Worm (Caenorhabditis elegans): ENCODE measurements around the gene ufm-1.

Gene ufm-1

DNA sequence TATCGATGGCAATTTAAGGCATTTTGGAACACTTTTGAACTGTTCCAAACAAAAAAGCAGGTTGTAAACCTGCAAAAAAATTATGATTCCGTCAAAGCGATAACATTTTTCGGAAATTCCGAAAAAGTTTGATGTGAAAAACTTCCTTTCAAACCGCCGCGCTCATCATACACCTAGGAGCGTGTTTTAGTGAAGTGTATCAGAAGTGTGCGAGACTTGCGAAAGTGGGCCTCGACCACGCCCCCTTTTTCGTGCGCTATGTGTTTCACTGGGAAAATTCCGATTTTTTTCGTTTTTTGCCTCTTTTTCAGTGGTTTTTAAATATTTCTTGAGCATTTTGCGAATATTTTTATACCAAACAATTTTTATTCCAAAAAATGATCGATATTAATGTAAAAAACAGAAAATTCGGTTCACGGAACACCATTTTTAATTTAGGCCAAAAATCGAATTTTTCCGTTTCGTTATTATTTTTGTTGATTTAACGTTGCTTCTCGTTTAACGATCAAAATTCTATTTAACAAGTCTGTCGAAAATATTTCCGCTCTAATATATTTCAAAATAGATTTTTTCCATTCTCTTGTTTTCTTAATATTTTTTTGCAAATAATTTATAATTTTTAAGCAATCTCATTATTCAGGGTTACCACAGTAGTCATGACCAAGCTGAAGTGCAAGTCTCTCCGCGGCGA, 4.1 kb upstream of the ufm-1 start, which contains the start of gene rpl-35 (continued):
- TF ChIP-seq F57A8.1 (GFP tag; optimal IDR thresholded peaks at IDR 0.05) = peak; percentile 91
- peak; percentile 96 for TF ChIP-seq F33H1.4 (GFP tag; IDR thresholded peaks at IDR 0.05)
- peak; percentile 99 for TF ChIP-seq lir-1 (GFP tag; conservative IDR thresholded peaks at IDR 0.05)
- TF ChIP-seq him-1 (tag; optimal IDR thresholded peaks at IDR 0.05) = peak; percentile 99
- TF ChIP-seq F10E7.11 (tag; optimal IDR thresholded peaks at IDR 0.05) = peak; percentile 89
- peak; percentile 85 for TF ChIP-seq snpc-1.1 (tag; optimal IDR thresholded peaks at IDR 0.05; ENCODE audit: insufficient read depth)
- peak; percentile 99 for TF ChIP-seq madf-6 (GFP tag; IDR thresholded peaks at IDR 0.05)
- peak; percentile 95 for TF ChIP-seq B0035.1 (tag; optimal IDR thresholded peaks at IDR 0.05)
- no peak for TF ChIP-seq nhr-179 (tag; optimal IDR thresholded peaks at IDR 0.05)
- TF ChIP-seq B0336.3 (GFP tag; IDR thresholded peaks at IDR 0.05) = peak; percentile 100
- TF ChIP-seq C06A6.2 (GFP tag; conservative IDR thresholded peaks at IDR 0.05) = peak; percentile 99
- peak; percentile 97 for TF ChIP-seq Y67H2A.10 (GFP tag; conservative IDR thresholded peaks at IDR 0.05)
- TF ChIP-seq ekl-4 (GFP tag; IDR thresholded peaks at IDR 0.05) = peak; percentile 99
- TF ChIP-seq aptf-2 (GFP tag; conservative IDR thresholded peaks at IDR 0.05) = peak; percentile 98
- TF ChIP-seq attf-3 (GFP tag; conservative IDR thresholded peaks at IDR 0.05) = peak; percentile 92
- peak; percentile 93 for TF ChIP-seq nhr-90 (tag; optimal IDR thresholded peaks at IDR 0.05)
- peak; percentile 99 for TF ChIP-seq chd-7 (tag; optimal IDR thresholded peaks at IDR 0.05)
- peak; percentile 100 for TF ChIP-seq Y95B8A.8 (GFP tag; IDR thresholded peaks at IDR 0.05)
- peak; percentile 75 for TF ChIP-seq mes-4 (tag; optimal IDR thresholded peaks at IDR 0.05)
- TF ChIP-seq zim-3 (tag; optimal IDR thresholded peaks at IDR 0.05) = peak; percentile 87
- peak; percentile 100 for TF ChIP-seq attf-5 (GFP tag; optimal IDR thresholded peaks at IDR 0.05)
- peak; percentile 99 for TF ChIP-seq F23B12.7 (tag; optimal IDR thresholded peaks at IDR 0.05; ENCODE audit: insufficient read depth)
- TF ChIP-seq snpc-3.4 (tag; optimal IDR thresholded peaks at IDR 0.05) = peak; percentile 98
- peak; percentile 96 for TF ChIP-seq cebp-2 (GFP tag; IDR thresholded peaks at IDR 0.05)
- no peak for TF ChIP-seq sdz-38 (tag; optimal IDR thresholded peaks at IDR 0.05)
- peak; percentile 99 for TF ChIP-seq F52B5.7 (tag; optimal IDR thresholded peaks at IDR 0.05)
- TF ChIP-seq hrde-1 (tag; optimal IDR thresholded peaks at IDR 0.05; ENCODE audit: borderline replicate concordance) = peak; percentile 95
- TF ChIP-seq B0019.2 (GFP tag; conservative IDR thresholded peaks at IDR 0.05) = peak; percentile 99
- TF ChIP-seq mel-28 (tag; optimal IDR thresholded peaks at IDR 0.05; ENCODE audit: borderline replicate concordance) = peak; percentile 86
- TF ChIP-seq pha-4 (tag; optimal IDR thresholded peaks at IDR 0.05) = peak; percentile 96
- TF ChIP-seq ztf-26 (tag; optimal IDR thresholded peaks at IDR 0.05) = peak; percentile 98
- TF ChIP-seq ceh-40 (GFP tag; IDR thresholded peaks at IDR 0.05) = peak; percentile 93; the same call in 1 of the 2 replicates
- peak; percentile 99; the same call in 1 of the 2 replicates for TF ChIP-seq Y56A3A.18 (GFP tag; IDR thresholded peaks at IDR 0.05)
- peak; percentile 99 for TF ChIP-seq madf-3 (GFP tag; IDR thresholded peaks at IDR 0.05)
- TF ChIP-seq lsl-1 (GFP tag; optimal IDR thresholded peaks at IDR 0.05) = peak; percentile 97
- TF ChIP-seq attf-6 (GFP tag; IDR thresholded peaks at IDR 0.05) = peak; percentile 90
- peak; percentile 96 for TF ChIP-seq ceh-100 (GFP tag; IDR thresholded peaks at IDR 0.05)
- TF ChIP-seq ztf-28 (GFP tag; IDR thresholded peaks at IDR 0.05) = peak; percentile 99
- TF ChIP-seq F49E8.2 (tag; optimal IDR thresholded peaks at IDR 0.05; ENCODE audit: insufficient read depth) = peak; percentile 99
- peak; percentile 100 for TF ChIP-seq Y53G8AR.9 (GFP tag; conservative IDR thresholded peaks at IDR 0.05)
- peak; percentile 96 for TF ChIP-seq ztf-22 (GFP tag; optimal IDR thresholded peaks at IDR 0.05)
- TF ChIP-seq ccch-3 (GFP tag; optimal IDR thresholded peaks at IDR 0.05) = peak; percentile 85
- peak; percentile 100 for TF ChIP-seq athp-1 (tag; optimal IDR thresholded peaks at IDR 0.05)
- peak; percentile 93 for TF ChIP-seq snpc-4 (GFP tag; optimal IDR thresholded peaks at IDR 0.05)
- peak; percentile 90 to 95 (median 91) for TF ChIP-seq snpc-4 (tag; optimal IDR thresholded peaks at IDR 0.05)
- TF ChIP-seq tlf-1 (GFP tag; optimal IDR thresholded peaks at IDR 0.05) = peak; percentile 100
- peak; percentile 94 for TF ChIP-seq Y53F4B.3 (GFP tag; IDR thresholded peaks at IDR 0.05)
